Fruit fly (Drosophila melanogaster) Kc167 (cell line): ENCODE results near the gene Cyp4ac2.

ENCODE experiments used
- Myc ChIP-seq: fragments of >200 bp; optimal IDR thresholded peaks from 2 replicates; lab custom pipeline; 2017; ENCODE audit warnings: missing external identifiers
- Sin3A ChIP-seq: fragments of >200 bp; optimal IDR thresholded peaks from 2 replicates; lab custom pipeline; 2018; ENCODE audit warnings: missing external identifiers
- h ChIP-seq: fragments of >200 bp; optimal IDR thresholded peaks from 3 replicates; lab custom pipeline; 2018; ENCODE audit warnings: missing external identifiers
- insv ChIP-seq: fragments of >200 bp; optimal IDR thresholded peaks from 3 replicates; lab custom pipeline; 2018; ENCODE audit warnings: missing external identifiers
- psq ChIP-seq: fragments of >200 bp; optimal IDR thresholded peaks from 2 replicates; lab custom pipeline; 2017; ENCODE audit warnings: missing external identifiers
- ttk ChIP-seq: sonication (Bioruptor generic); optimal IDR thresholded peaks from 2 replicates; lab custom pipeline; 2017; ENCODE audit warnings: missing external identifiers

Gene Cyp4ac2

DNA sequence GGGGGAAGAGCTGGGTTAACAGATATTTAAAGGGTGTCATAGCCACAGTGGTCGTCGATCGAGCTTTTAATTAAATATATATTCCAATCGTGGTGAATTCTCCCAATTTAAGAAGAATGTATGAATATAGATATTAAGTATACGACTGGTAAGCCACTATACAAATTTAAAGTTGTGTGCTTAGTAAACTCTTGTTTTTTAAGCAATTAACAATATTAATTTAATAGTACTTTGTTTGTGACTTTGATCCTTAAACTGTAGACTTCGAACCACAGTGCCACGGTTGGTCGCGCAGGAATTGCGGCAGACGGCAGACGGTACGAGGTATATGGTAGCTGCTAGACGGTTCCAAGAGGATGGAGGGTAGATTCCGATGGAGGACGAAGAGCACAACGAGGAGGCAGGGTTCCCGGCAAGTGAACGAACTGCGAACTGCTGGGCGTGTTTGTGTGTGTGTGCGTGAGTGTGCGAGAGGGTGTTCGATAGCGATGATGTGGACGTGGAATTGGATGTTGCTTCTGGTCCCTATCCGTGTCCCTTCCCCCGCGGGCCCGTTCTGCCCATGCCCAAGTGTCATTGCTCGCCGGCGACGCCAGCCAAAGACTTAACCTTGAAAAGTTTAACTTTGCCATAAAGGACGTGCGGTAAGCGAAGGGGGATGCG is 21.5 kb downstream of the Cyp4ac2 start:
- TF ChIP-seq h (no peak), ttk (lab: Kevin White, UChicago) (no peak), Sin3A (lab: Kevin White, UChicago) (no peak), psq (lab: Kevin White, UChicago) (no peak), insv (lab: Kevin White, UChicago) (no peak)

DNA sequence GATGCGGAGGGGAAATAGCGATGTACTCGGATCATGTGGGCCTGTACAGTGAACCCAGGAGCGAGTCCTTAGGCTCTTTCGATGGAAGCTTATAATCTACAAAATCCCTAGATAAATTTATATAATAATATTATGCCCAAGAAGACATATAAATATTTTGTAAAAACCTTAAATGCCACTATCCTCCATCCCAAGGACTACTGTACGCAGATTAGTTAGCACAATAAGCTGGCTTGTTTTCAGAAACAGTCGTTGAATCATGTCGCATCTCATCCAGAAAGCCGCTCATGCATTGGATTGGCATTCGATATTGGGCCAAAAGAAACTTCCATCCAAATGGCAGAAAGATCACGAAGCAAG is 22.1 kb downstream of the Cyp4ac2 start:
- no peak for TF ChIP-seq Myc (lab: Kevin White, UChicago)
- TF ChIP-seq ttk (lab: Kevin White, UChicago) = no peak
- no peak for TF ChIP-seq insv (lab: Kevin White, UChicago)
- TF ChIP-seq psq (lab: Kevin White, UChicago) = no peak
- TF ChIP-seq h = no peak
- no peak for TF ChIP-seq Sin3A (lab: Kevin White, UChicago)

DNA sequence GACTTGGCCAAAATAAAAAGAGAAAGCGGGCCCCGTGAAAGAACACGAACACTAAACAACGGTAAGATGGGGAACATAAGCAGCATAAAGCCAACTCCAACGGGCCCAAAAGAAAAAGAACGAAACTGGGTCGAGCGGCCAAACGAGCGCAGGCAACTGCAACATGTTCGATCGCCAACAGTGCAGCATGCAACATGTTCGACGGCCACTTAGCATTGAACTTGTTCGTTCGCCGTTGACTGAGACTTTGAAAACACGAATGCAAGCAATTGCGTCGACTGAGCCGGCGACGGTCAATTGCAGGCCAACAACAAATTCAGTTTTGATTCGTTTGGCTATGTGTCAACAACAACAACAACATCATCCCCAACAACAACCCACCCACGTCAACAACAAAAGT is 22.5 kb downstream of the Cyp4ac2 start, which contains the start of gene vri:
TSS of gene vri (plus strand) at position 224 of the 400 bp plus-strand sequence.
- TF ChIP-seq ttk (lab: Kevin White, UChicago) (no peak), h (no peak), Sin3A (lab: Kevin White, UChicago) (no peak), insv (lab: Kevin White, UChicago) (no peak), psq (lab: Kevin White, UChicago) (no peak), Myc (lab: Kevin White, UChicago) (no peak)

DNA sequence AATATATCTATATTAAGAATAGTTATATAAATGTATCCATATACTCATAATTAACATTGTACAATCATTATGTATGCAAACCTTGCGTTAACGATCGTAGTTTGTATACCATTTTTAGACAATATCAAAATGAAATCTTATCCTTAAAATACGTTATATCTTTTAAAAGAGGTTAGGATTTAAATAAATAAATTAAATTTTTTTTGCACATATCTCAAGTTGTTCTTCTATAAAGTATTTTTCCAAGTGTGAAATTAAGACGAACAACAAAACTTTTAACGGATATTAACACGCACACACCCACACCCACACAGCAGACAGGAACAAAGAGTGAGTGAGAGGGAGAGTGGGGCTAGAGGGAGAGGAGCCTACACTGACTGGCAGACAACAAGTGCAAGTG is 23.7 kb downstream of the Cyp4ac2 start:
- no peak for TF ChIP-seq h
- no peak for TF ChIP-seq psq (lab: Kevin White, UChicago)
- no peak for TF ChIP-seq ttk (lab: Kevin White, UChicago)
- no peak for TF ChIP-seq insv (lab: Kevin White, UChicago)
- TF ChIP-seq Sin3A (lab: Kevin White, UChicago) = no peak
- TF ChIP-seq Myc (lab: Kevin White, UChicago) = no peak

DNA sequence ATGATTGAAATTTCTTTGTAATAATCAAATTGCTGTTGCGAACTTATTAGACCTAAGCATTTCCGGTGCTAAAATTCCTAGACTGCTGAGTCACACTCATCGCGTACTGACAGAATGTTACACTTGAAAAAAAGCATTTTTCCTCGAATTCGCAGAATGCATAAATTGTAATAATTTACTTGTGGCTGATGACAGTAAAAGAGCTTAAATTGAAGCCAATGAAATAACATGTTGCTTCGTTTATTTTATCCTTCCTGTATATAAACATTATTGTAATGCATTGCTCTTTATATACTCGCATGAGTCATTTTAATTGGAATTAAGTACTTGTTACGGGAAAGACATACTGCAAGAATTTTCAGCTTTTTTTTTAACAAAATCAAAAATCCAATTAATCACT is 24.3 kb downstream of the Cyp4ac2 start:
- TF ChIP-seq Myc (lab: Kevin White, UChicago) (no peak), ttk (lab: Kevin White, UChicago) (no peak), psq (lab: Kevin White, UChicago) (no peak), h (no peak), insv (lab: Kevin White, UChicago) (no peak)

DNA sequence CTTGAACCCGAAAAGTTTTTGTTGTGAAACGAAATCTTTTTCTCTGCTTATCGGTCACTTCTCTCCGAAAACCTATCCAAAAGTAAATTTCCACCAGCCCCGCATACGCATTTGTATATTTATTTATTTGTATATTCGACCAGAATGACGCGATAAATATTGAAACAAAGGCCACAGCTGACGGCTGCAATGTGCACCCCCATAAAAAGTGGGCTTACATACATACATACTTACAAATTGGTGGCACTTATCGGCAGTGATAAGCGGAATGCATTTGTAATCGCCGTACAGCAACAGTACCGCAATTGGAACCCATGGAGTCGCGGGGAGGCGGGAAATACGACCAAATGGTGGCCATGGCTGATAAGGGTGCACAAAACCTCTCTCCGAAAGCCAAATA is 25.0 kb downstream of the Cyp4ac2 start:
- no peak for TF ChIP-seq ttk (lab: Kevin White, UChicago)
- no peak for TF ChIP-seq h
- TF ChIP-seq psq (lab: Kevin White, UChicago) = no peak
- TF ChIP-seq Myc (lab: Kevin White, UChicago) = no peak
- no peak for TF ChIP-seq Sin3A (lab: Kevin White, UChicago)
- no peak for TF ChIP-seq insv (lab: Kevin White, UChicago)

DNA sequence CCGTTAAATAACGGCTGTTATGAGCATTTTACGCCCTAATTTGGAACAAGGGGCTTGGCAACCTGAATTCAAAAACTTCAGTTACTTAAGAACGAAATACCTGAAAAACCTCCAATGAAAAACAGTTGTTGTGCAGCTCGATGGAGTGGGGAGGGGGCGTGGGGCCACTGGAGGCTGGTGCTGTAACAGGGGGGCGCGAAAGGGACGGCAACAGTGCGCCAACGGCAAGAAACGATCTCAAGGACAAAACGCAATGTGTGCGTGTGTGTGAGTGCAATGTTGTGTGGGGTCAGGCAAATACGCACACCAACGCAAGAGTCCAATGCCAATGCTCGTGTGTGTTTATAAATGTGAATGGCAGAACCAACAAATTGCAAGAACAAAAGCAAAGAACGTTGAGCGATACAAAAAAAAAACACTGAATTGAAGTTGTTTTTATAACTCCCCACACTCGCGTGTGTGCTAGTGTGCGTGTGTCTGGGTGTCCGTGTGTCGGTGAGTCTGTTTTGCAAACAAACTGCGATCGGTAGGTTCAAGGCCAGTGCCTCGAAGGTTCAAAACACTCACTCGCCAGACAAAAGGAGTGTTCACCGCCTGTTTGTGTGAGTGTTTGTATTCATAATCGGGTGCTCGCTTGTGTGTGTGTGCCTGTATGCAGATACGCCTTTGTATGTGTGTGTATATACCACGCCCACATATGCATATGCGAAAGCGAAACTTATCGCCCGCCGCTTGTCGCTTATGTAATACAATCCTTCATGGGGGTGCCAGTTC is 25.9 kb downstream of the Cyp4ac2 start:
- TF ChIP-seq Myc (lab: Kevin White, UChicago) = no peak
- TF ChIP-seq psq (lab: Kevin White, UChicago) = no peak
- no peak for TF ChIP-seq insv (lab: Kevin White, UChicago)
- TF ChIP-seq h = no peak
- TF ChIP-seq ttk (lab: Kevin White, UChicago) = no peak
- no peak for TF ChIP-seq Sin3A (lab: Kevin White, UChicago)

DNA sequence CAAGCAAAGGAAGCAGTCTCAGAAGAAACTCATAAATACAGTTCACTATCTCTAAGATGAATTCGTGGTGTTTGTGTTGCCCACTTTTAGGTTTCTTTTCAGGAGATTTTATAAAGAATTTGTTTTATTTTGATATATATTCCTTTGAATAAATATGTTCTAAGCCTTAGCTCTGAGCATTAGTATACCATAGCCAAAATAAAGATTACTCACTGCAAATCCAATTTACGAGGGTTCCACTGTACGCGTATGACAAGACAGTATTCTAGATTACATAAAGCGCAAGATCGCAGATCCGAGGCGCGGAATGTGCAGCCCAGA is 26.4 kb downstream of the Cyp4ac2 start:
- TF ChIP-seq insv (lab: Kevin White, UChicago) (no peak), h (no peak), Myc (lab: Kevin White, UChicago) (no peak), ttk (lab: Kevin White, UChicago) (no peak), psq (lab: Kevin White, UChicago) (no peak), Sin3A (lab: Kevin White, UChicago) (no peak)

DNA sequence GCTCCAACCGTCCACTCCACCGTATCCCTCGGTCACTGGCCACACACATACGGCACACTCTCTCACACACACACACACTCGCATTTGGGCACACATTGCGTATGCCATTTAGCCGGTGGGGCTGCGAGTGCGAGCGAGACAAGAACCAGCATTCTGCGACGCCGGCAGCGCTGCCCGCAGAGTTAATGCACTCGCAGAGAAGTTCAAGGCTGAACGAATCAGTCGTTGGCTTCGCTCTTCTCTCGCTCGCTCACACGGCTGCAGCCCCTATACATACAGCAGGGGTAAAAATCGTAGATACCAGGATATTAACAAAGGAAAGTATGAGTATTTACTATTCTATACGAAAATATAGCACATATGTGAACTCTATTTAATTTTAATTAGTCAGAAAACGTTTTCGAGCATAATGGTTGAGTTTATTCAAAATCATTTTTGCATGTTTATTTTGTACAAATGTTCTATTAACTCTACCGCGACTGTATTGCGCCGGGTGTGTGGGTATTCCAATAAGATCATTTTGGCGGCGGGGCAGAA is 26.9 kb downstream of the Cyp4ac2 start:
- TF ChIP-seq psq (lab: Kevin White, UChicago) (no peak), ttk (lab: Kevin White, UChicago) (no peak), insv (lab: Kevin White, UChicago) (no peak), Myc (lab: Kevin White, UChicago) (no peak), Sin3A (lab: Kevin White, UChicago) (no peak), h (no peak)

DNA sequence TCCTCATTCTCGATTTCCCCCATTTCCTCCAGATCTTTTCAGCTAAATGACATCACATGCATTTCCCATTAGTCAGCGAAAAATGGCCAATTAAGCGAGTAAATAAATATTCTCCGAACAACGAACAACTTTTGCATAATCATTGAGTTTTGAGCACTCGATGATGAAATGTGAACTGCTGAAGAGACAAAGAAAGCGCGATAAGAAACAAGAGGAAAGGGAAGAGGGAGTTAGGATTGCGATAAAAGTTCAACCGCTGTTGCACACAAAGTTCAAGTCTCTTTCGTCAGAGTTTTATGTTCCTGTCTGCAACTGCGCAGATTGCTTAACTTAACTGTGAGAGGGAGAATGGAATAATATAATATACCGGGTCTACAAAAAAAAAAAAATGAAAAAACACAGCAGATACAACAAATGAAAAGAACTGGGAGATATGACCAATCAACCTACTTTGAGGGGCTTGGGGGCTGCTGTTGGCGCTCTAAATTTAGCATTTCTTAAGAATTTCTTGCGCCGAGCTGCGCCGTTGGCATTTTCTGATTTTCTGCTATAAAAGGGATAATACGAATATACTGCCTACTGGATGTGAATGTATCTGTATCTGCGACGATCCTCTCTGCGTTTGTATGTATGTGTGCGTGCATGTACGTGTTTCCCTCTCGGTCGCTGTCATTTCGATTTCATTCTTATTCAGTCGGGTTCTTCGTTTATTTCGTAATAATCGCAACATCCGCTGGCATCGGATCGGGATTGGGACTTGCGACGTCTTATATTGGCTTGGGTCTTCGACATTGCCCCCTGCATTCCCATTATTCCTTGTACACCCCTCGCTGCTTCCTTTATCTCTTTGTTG is 28.4 kb downstream of the Cyp4ac2 start:
- TF ChIP-seq h (no peak), Sin3A (lab: Kevin White, UChicago) (no peak), Myc (lab: Kevin White, UChicago) (no peak), ttk (lab: Kevin White, UChicago) (no peak), psq (lab: Kevin White, UChicago) (no peak), insv (lab: Kevin White, UChicago) (no peak)

DNA sequence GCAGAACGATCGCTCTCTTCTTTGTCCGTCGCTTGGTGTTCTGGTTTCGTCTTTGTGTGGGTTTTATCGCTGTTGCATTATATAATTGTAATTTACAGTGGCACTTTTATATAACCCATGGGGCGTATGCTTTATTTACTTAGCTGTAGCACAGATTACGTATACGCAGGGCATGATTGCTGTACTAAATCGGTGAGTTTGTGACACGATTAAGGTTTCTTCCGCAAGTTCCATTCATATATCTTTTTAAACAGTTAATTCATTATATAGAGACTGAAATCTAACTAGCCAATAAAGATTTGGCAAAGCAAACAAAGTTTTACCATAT is 29.0 kb downstream of the Cyp4ac2 start:
- TF ChIP-seq psq (lab: Kevin White, UChicago) = no peak
